Worm (Caenorhabditis elegans) whole organism, young adult: ENCODE measurements around the gene fbxb-38.

Experiments
- D2030.7 ChIP-seq: fragments of 200-800 bp; sonication (Bioruptor generic); IDR thresholded peaks from 2 replicates; pipeline ENCODE4 v1.3.6; 2022; ENCODE audit warnings: missing genetic modification reagents, missing genetic modification characterization, missing compliant biosample characterization
- F23B12.7 ChIP-seq: sonication (generic microtip); optimal IDR thresholded peaks from 2 replicates; lab custom pipeline; 2017; ENCODE audit warnings: missing genetic modification characterization, mild to moderate bottlenecking, missing compliant biosample characterization, antibody characterized with exemption, moderate library complexity; ENCODE audit not compliant: insufficient read depth
- F33H1.4 ChIP-seq: fragments of 200-800 bp; sonication (Bioruptor generic); IDR thresholded peaks from 2 replicates; pipeline ENCODE4 v1.3.6; 2022; ENCODE audit warnings: missing genetic modification reagents, missing genetic modification characterization, missing compliant biosample characterization
- F49E8.2 ChIP-seq: sonication (generic microtip); optimal IDR thresholded peaks from 3 replicates; lab custom pipeline; 2017; ENCODE audit warnings: missing genetic modification characterization, mild to moderate bottlenecking, missing compliant biosample characterization, antibody characterized with exemption, moderate library complexity; ENCODE audit not compliant: insufficient read depth
- K11D2.4 ChIP-seq: fragments of 200-800 bp; sonication (Bioruptor generic); IDR thresholded peaks from 2 replicates; pipeline ENCODE4 v1.3.6; 2022; ENCODE audit warnings: missing genetic modification reagents, missing genetic modification characterization, missing compliant biosample characterization
- T07F8.4 ChIP-seq: sonication (generic microtip); optimal IDR thresholded peaks from 2 replicates; lab custom pipeline; 2016; ENCODE audit warnings: mild to moderate bottlenecking, missing genetic modification characterization, moderate library complexity, missing compliant biosample characterization
- Y53G8AR.9 ChIP-seq: fragments of 200-800 bp; sonication (Bioruptor generic); conservative IDR thresholded peaks from 2 replicates; pipeline ENCODE4 v1.3.6; 2022; ENCODE audit warnings: missing genetic modification reagents, missing genetic modification characterization, missing compliant biosample characterization
- attf-3 ChIP-seq: fragments of 200-800 bp; sonication (Bioruptor generic); conservative IDR thresholded peaks from 2 replicates; pipeline ENCODE4 v1.3.6; 2022; ENCODE audit warnings: missing genetic modification reagents, missing genetic modification characterization, missing compliant biosample characterization
- attf-6 ChIP-seq: fragments of 200-800 bp; sonication (Bioruptor generic); IDR thresholded peaks from 2 replicates; pipeline ENCODE4 v1.3.6; 2022; ENCODE audit warnings: missing genetic modification reagents, missing genetic modification characterization, missing compliant biosample characterization
- cebp-1 ChIP-seq, 2 experiments: fragments of 200-800 bp in 1 of 2; sonication (Bioruptor generic) in 1 of 2; sonication (generic microtip) in 1 of 2; IDR thresholded peaks in 1 of 2; optimal IDR thresholded peaks in 1 of 2; 2 replicates each; pipeline versions ENCODE4 v1.3.6 to Lab custom; 2017 to 2022; ENCODE audit warnings: missing compliant biosample characterization in 2 of 2, missing genetic modification characterization in 2 of 2, mild to moderate bottlenecking in 1 of 2, missing genetic modification reagents in 1 of 2, moderate library complexity in 1 of 2
- ceh-100 ChIP-seq: fragments of 200-800 bp; sonication (Bioruptor generic); IDR thresholded peaks from 2 replicates; pipeline ENCODE4 v1.3.6; 2022; ENCODE audit warnings: missing genetic modification reagents, missing genetic modification characterization, missing compliant biosample characterization
- dox-1 ChIP-seq: fragments of 200-800 bp; sonication (Bioruptor generic); IDR thresholded peaks from 2 replicates; pipeline ENCODE4 v1.3.6; 2022; ENCODE audit warnings: missing genetic modification reagents, missing genetic modification characterization, missing compliant biosample characterization
- dpl-1 ChIP-seq: fragments of 150-350 bp; optimal IDR thresholded peaks from 2 replicates; lab custom pipeline; 2014; ENCODE audit warnings: missing biosample characterization, missing genetic modification reagents, missing genetic modification characterization
- efl-1 ChIP-seq: fragments of 150-350 bp; optimal IDR thresholded peaks from 2 replicates; lab custom pipeline; 2014; ENCODE audit warnings: missing biosample characterization, missing genetic modification reagents, missing genetic modification characterization
- egl-18 ChIP-seq: fragments of 200-800 bp; sonication (Bioruptor generic); IDR thresholded peaks from 2 replicates; pipeline ENCODE4 v1.3.6; 2022; ENCODE audit warnings: missing genetic modification reagents, missing genetic modification characterization, missing compliant biosample characterization
- ekl-4 ChIP-seq: fragments of 200-800 bp; sonication (Bioruptor generic); IDR thresholded peaks from 2 replicates; pipeline ENCODE4 v1.3.6; 2022; ENCODE audit warnings: missing genetic modification reagents, missing genetic modification characterization, missing compliant biosample characterization
- him-1 ChIP-seq: sonication (generic microtip); optimal IDR thresholded peaks from 2 replicates; lab custom pipeline; 2016; ENCODE audit warnings: missing genotype, missing genetic modification reagents, missing genetic modification characterization, missing compliant biosample characterization
- hsf-1 ChIP-seq: fragments of 200-800 bp; sonication (Bioruptor generic); IDR thresholded peaks from 2 replicates; pipeline ENCODE4 v1.3.6; 2022; ENCODE audit warnings: missing genetic modification reagents, missing genetic modification characterization, missing compliant biosample characterization
- let-607 ChIP-seq, 2 experiments: fragments of 200-800 bp in 1 of 2; sonication (Bioruptor generic) in 1 of 2; sonication (generic microtip) in 1 of 2; optimal IDR thresholded peaks; 2 replicates each; lab custom pipeline; 2016 to 2018; ENCODE audit warnings: mild to moderate bottlenecking in 2 of 2, missing compliant biosample characterization in 2 of 2, missing genetic modification characterization in 2 of 2, moderate library complexity in 2 of 2, missing genotype in 1 of 2
- lin-35 ChIP-seq, 3 experiments: fragments of 150-350 bp in 2 of 3; sonication (generic microtip) in 1 of 3; optimal IDR thresholded peaks; 2 replicates each; lab custom pipeline; 2014 to 2018; ENCODE audit warnings: missing biosample characterization in 3 of 3, missing genetic modification characterization in 3 of 3, missing genetic modification reagents in 3 of 3
- lin-40 ChIP-seq: sonication (generic microtip); optimal IDR thresholded peaks from 2 replicates; lab custom pipeline; 2016; ENCODE audit warnings: missing genetic modification characterization, mild to moderate bottlenecking, missing compliant biosample characterization, missing genotype, missing genetic modification reagents
- lin-54 ChIP-seq: fragments of 200-800 bp; sonication (Bioruptor generic); optimal IDR thresholded peaks from 2 replicates; lab custom pipeline; 2018; ENCODE audit warnings: mild to moderate bottlenecking, missing genetic modification characterization, missing compliant biosample characterization
- madf-3 ChIP-seq: fragments of 200-800 bp; sonication (Bioruptor generic); IDR thresholded peaks from 2 replicates; pipeline ENCODE4 v1.3.6; 2022; ENCODE audit warnings: missing genetic modification reagents, missing genetic modification characterization, missing compliant biosample characterization
- mcd-1 ChIP-seq: fragments of 200-800 bp; sonication (Bioruptor generic); IDR thresholded peaks from 2 replicates; pipeline ENCODE4 v1.3.6; 2022; ENCODE audit warnings: missing genetic modification reagents, missing genetic modification characterization, missing compliant biosample characterization
- nfya-2 ChIP-seq: fragments of 200-800 bp; sonication (Bioruptor generic); IDR thresholded peaks from 2 replicates; pipeline ENCODE4 v1.3.6; 2022; ENCODE audit warnings: missing genetic modification reagents, missing genetic modification characterization, missing compliant biosample characterization
- rpc-1 ChIP-seq, 2 experiments: fragments of 150-350 bp in 1 of 2; sonication (generic microtip) in 1 of 2; optimal IDR thresholded peaks; 2 replicates each; lab custom pipeline; 2014 to 2018; ENCODE audit warnings: missing biosample characterization in 1 of 2, missing genetic modification characterization in 1 of 2, missing genetic modification reagents in 1 of 2, missing genotype in 1 of 2
- tbp1 ChIP-seq: fragments of 200-800 bp; sonication (Bioruptor generic); optimal IDR thresholded peaks from 2 replicates; lab custom pipeline; 2018; ENCODE audit warnings: mild to moderate bottlenecking, missing genetic modification characterization, missing compliant biosample characterization
- tlf-1 ChIP-seq: fragments of 200-800 bp; sonication (Bioruptor generic); optimal IDR thresholded peaks from 2 replicates; lab custom pipeline; 2018; ENCODE audit warnings: mild to moderate bottlenecking, missing genetic modification characterization, missing compliant biosample characterization
- unc-62 ChIP-seq: fragments of 150-350 bp; optimal IDR thresholded peaks from 2 replicates; lab custom pipeline; 2014; ENCODE audit warnings: missing biosample characterization, missing genetic modification reagents, missing genetic modification characterization
- ztf-26 ChIP-seq: sonication (generic microtip); optimal IDR thresholded peaks from 2 replicates; lab custom pipeline; 2017; ENCODE audit warnings: missing genetic modification characterization, missing compliant biosample characterization
- ztf-3 ChIP-seq: fragments of 200-800 bp; sonication (Bioruptor generic); optimal IDR thresholded peaks from 2 replicates; lab custom pipeline; 2018; ENCODE audit warnings: mild to moderate bottlenecking, missing genetic modification characterization, missing compliant biosample characterization

fbxb-38 gene

DNA sequence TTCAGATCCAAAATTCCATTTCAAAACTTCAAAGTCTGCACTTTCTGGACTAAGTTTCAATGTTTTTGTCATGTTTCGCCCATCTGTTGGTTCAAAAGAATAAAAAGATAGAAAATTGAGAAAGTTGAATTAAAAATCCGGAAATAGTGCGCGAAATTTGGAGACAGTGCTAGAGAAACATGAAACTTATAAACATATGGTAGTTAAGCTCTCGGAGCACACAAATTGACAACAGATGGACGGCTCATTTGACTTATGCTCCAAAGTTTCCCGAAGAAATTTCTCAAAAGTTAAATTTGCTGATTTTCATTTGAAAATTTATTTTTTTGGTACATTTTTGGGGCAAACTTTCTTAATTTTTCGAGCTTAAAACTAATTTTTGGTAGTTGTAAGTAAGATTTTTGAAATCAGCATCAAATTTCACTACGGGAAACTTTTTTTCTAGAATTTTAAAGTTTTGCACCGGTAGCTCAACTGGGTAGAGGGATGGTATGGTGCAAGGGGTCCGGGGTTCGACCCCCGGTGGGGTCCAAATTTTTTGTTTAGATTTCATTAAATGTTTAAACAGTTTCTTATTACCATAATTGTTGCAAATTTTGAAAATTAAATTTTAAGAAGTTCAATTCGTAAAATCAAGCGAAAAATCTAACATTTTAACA lies 37.6 kb upstream of the fbxb-38 start:
- TF ChIP-seq attf-3 (GFP tag; lab: Robert Waterston, UW) (no peak), rpc-1 (optimal IDR thresholded peaks at IDR 0.05; lab: Kevin White, UChicago) (peak; percentile 21), rpc-1 (tag; optimal IDR thresholded peaks at IDR 0.05; lab: Kevin White, UChicago) (peak; percentile 56), tbp1 (GFP tag; lab: Kevin White, UChicago) (peak; percentile 45), F33H1.4 (no peak), tlf-1 (GFP tag; lab: Kevin White, UChicago) (no peak)

DNA sequence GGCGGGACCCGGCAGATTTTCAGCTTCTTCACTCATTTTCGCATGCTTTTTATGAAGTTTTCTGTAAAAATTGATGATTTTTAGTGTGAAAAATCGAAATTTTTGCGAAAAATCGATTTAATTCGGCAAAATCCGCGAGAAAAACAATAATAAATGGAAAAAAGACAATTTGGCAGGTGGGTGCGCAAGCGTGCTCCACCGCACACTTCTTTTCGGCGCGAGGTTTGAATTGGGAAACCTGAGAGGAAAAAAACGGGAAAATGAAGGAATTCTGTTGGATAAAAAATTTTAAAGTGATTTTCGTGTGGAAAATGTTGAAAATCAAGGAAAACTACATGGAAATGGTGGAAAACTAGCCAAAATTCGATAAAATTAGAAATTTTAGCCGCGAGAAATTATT lies 35.5 kb upstream of the fbxb-38 start, which contains the start of gene Y59C2A.2:
TSS of gene Y59C2A.2 (minus strand) at position 61 of the 400 bp plus-strand sequence.
- peak in 1 of 3 experiments; percentile 70 for TF ChIP-seq lin-35 (GFP tag; optimal IDR thresholded peaks at IDR 0.05; lab: Kevin White, UChicago)
- TF ChIP-seq dox-1 = no peak
- TF ChIP-seq let-607 (tag; optimal IDR thresholded peaks at IDR 0.05; lab: Kevin White, UChicago) = no peak
- TF ChIP-seq unc-62 = no peak
- peak; percentile 43 for TF ChIP-seq dpl-1 (GFP tag; lab: Kevin White, UChicago)
- peak; percentile 87 for TF ChIP-seq mcd-1 (GFP tag; lab: Robert Waterston, UW)
- TF ChIP-seq F49E8.2 (tag; lab: Kevin White, UChicago) = no peak
- TF ChIP-seq F23B12.7 (tag; lab: Kevin White, UChicago) = peak; percentile 45
- TF ChIP-seq lin-54 (GFP tag; lab: Kevin White, UChicago) = peak; percentile 87
- TF ChIP-seq efl-1 = peak; percentile 68
- TF ChIP-seq D2030.7 = peak; percentile 16; the same call in 1 of the 2 replicates

DNA sequence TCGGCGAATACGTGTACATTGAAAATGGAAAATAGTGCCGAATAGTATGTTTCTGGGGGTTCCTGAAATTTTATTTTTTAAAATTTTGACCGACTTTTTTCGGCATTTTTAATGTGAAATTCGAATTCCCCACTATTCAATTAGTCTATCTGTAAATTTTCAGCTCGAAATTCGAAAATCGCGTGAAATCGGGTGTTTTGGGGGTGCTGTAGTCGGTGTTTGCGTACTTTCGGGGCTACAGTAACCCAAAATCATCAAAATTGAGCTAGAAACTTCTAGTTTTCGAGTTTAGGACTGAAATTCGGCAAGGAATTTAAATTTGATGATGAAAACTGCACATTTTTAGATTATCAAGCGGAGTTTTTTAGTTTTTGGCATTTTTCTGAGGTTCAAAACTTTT lies 33.6 kb upstream of the fbxb-38 start:
- TF ChIP-seq T07F8.4 (tag; lab: Kevin White, UChicago) = no peak
- TF ChIP-seq lin-40 = no peak
- no peak for TF ChIP-seq ztf-26
- no peak for TF ChIP-seq hsf-1 (GFP tag; lab: Robert Waterston, UW)
- TF ChIP-seq ekl-4 = no peak
- TF ChIP-seq attf-6 (GFP tag; lab: Robert Waterston, UW) = no peak
- no peak for TF ChIP-seq ceh-100 (GFP tag; lab: Robert Waterston, UW)
- TF ChIP-seq attf-3 (GFP tag; lab: Robert Waterston, UW) = no peak
- TF ChIP-seq him-1 (tag; lab: Kevin White, UChicago) = no peak
- TF ChIP-seq egl-18 (GFP tag; lab: Robert Waterston, UW) = no peak
- no peak for TF ChIP-seq K11D2.4 (GFP tag; lab: Robert Waterston, UW)
- no peak for TF ChIP-seq Y53G8AR.9 (GFP tag; lab: Robert Waterston, UW)
- no peak for TF ChIP-seq efl-1
- no peak for TF ChIP-seq nfya-2 (GFP tag; lab: Robert Waterston, UW)
- no peak for TF ChIP-seq madf-3 (GFP tag; lab: Robert Waterston, UW)

DNA sequence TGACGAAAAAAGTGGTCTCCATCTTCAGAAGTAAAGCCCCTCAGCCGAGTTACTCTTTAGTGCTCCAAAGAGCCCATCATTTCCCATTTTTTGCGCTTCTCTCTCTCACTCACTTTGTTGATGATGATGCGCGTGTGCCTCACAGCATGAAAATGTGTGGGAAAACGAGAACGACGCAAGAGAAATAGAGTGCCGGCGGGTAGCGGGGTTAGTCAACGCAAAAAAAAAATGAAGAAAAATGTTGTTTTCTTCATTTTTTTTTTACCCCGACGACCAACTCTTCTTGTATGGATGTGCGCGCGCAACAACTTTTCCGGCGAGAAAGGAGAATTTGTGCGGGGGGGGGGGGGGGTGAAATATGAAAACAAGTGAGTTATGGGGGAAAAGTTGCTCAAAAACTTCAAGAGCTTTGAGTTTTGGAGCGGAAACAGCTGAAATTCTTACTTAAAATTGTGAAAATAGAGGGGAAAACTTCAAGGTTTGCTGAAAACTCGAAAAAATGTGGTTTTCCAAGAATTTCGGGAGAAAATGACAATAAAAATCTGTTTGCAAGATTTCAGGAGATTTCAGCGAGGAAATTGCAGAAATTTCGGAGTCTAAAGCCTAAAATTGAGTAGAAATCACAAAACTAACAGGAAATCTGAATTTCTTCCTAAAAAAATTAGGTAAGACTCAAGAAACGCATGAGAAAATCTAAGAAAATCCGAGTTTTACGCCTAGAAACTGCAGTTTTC lies 29.2 kb upstream of the fbxb-38 start, which contains the start of gene C33C12.1:
TSS of gene C33C12.1 (plus strand) at position 684 of the 734 bp plus-strand sequence.
- no peak for TF ChIP-seq ztf-3
- no peak for TF ChIP-seq cebp-1 (GFP tag; IDR thresholded peaks at IDR 0.05; lab: Robert Waterston, UW)
- TF ChIP-seq cebp-1 (tag; optimal IDR thresholded peaks at IDR 0.05; lab: Kevin White, UChicago) = peak; percentile 3
- no peak for TF ChIP-seq tlf-1 (GFP tag; lab: Kevin White, UChicago)
